Worm (Caenorhabditis elegans): ENCODE results near the gene F08F1.9.

DNA sequence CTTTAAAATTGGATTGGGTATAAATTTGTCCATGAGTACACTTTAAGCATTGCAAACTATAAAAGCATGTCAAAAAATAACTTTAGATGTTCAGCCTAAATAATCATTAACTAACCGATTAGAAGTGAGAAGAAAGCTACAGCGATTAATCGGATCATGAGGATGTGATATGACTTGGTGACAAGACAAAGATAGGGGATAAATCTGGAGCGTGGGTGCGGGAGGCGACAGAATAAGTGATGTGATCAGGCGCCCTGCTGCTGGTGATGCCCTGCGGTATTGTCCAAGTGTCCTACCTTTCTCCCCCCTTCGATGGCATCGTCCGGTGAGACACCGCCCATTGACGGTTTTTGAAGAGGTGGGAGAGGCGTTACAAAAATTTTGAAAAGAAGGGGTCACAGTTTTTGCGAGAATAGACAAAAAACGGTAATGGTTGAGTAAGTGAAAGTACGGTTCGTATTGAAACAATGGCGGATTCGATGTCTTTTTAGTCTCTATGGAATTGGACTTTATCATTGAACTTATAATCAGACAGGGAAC, 25.9 kb downstream of the F08F1.9 start, which contains the start of gene F41D9.2:
- TF ChIP-seq egl-27 (tag; optimal IDR thresholded peaks at IDR 0.05), result no peak
- TF ChIP-seq elt-2 (tag; optimal IDR thresholded peaks at IDR 0.05), result no peak
- TF ChIP-seq pha-4 (tag; optimal IDR thresholded peaks at IDR 0.05), result no peak
- no peak for TF ChIP-seq nhr-77 (tag; optimal IDR thresholded peaks at IDR 0.05)
- no peak for TF ChIP-seq R02D3.7 (tag; optimal IDR thresholded peaks at IDR 0.05)
- no peak for TF ChIP-seq ztf-4 (tag; optimal IDR thresholded peaks at IDR 0.05)
- TF ChIP-seq nhr-25 (tag; optimal IDR thresholded peaks at IDR 0.05), result peak; percentile 24
